Worm (Caenorhabditis elegans): Measurements from ENCODE around the gene F44D12.2.
"Not testable (repeated sequence)": the region's sequence is repeated elsewhere in the genome, so short reads cannot be mapped to it uniquely, and the experiment has no call there.

F44D12.2 gene

DNA sequence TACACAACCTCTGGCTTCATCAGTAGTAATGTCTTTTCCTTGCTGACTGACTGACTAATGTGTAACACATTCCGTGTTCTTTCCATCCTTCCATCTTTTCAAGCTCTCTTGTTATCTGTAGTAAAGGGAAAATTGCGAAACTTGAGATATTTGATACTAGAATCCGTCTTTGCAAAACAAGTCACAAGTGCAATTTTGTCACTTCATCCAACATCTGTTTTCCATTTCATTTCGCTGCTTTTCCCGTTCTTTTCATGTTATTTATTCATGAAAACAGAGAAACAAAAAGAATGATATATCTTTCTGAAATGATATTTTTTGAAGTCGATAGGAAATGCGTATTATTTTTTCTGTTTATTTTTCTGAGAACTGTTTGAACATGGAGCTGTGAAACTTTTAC lies 28.5 kb upstream of the F44D12.2 start:
- TF ChIP-seq lsy-2 (tag; optimal IDR thresholded peaks at IDR 0.05) (no peak), elt-3 (tag; optimal IDR thresholded peaks at IDR 0.05) (no peak), unc-62 (GFP tag; optimal IDR thresholded peaks at IDR 0.05) (no peak), sem-2 (GFP tag; optimal IDR thresholded peaks at IDR 0.05) (no peak)

DNA sequence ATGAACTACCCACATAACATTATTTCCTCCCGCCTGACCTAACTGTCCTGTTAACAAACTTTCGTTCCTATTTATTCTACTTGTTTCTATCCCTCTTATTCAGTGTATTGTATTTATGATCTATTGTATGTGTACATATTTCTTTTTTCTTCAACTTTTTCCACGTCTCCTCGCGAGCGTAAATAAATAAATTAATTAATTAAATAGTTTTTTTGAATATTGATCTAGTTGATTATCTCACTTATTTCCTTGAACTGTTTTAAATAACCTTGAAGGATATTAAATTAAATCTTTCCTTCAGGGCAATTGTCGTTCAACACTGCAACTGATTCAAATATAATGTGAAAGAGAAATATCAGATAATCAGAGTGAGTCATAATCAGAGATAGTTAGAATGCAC lies 25.3 kb upstream of the F44D12.2 start, which contains the start of gene frk-1:
frk-1 (plus strand) TSS at position 301 of the 400 bp plus-strand sequence.
- TF ChIP-seq unc-62 (GFP tag; optimal IDR thresholded peaks at IDR 0.05): no peak
- TF ChIP-seq ham-2 (GFP tag; optimal IDR thresholded peaks at IDR 0.05): no peak

DNA sequence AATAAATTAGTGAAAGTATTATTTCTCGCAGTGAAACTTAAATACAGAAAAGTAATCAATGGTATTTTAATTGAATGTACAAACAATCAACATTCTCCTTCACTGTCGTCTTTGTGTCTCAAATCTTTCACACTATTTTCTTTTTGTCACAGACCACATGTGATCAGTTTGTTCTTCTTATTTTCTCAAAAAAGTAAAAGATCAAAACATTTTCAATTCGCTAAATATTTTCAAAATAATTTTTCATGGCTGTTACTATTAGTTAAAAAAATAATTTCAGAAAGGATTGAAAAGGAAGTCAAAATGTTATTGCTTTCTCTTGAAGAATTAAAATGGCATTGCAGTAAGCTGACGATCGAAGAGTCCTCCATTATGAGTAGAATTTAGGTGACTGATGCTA lies 23.3 kb upstream of the F44D12.2 start, which contains the start of gene dhs-31:
dhs-31 (minus strand) TSS at position 101 of the 400 bp plus-strand sequence.
- no peak for TF ChIP-seq pha-4 (tag; optimal IDR thresholded peaks at IDR 0.05)
- TF ChIP-seq elt-3 (tag; optimal IDR thresholded peaks at IDR 0.05): no peak
- no peak for TF ChIP-seq unc-39 (tag; optimal IDR thresholded peaks at IDR 0.05)
- no peak for TF ChIP-seq blmp-1 (tag; optimal IDR thresholded peaks at IDR 0.05)
- no peak for TF ChIP-seq ztf-11 (tag; optimal IDR thresholded peaks at IDR 0.05)
- no peak for TF ChIP-seq nhr-76 (tag; optimal IDR thresholded peaks at IDR 0.05)
- no peak for TF ChIP-seq drap-1 (GFP tag; optimal IDR thresholded peaks at IDR 0.05)
- no peak for TF ChIP-seq mep-1 (tag; optimal IDR thresholded peaks at IDR 0.05)
- TF ChIP-seq unc-120 (tag; optimal IDR thresholded peaks at IDR 0.05; ENCODE audit: poor library complexity, severe bottlenecking): no peak
- TF ChIP-seq ces-1 (GFP tag; optimal IDR thresholded peaks at IDR 0.05): no peak
- no peak for TF ChIP-seq flh-1 (GFP tag; optimal IDR thresholded peaks at IDR 0.05)
- no peak for TF ChIP-seq nhr-237 (tag; optimal IDR thresholded peaks at IDR 0.05)
- TF ChIP-seq bed-3 (GFP tag; optimal IDR thresholded peaks at IDR 0.05): no peak
- TF ChIP-seq ceh-83 (GFP tag; optimal IDR thresholded peaks at IDR 0.05): no peak
- no peak for TF ChIP-seq unc-62 (GFP tag; optimal IDR thresholded peaks at IDR 0.05)
- no peak for TF ChIP-seq sem-2 (GFP tag; optimal IDR thresholded peaks at IDR 0.05)
- no peak for TF ChIP-seq cnd-1 (tag; optimal IDR thresholded peaks at IDR 0.05)
- no peak for TF ChIP-seq nhr-12 (tag; optimal IDR thresholded peaks at IDR 0.05)
- TF ChIP-seq lin-32 (GFP tag; optimal IDR thresholded peaks at IDR 0.05): no peak
- no peak for TF ChIP-seq mab-5 (tag; optimal IDR thresholded peaks at IDR 0.05)

DNA sequence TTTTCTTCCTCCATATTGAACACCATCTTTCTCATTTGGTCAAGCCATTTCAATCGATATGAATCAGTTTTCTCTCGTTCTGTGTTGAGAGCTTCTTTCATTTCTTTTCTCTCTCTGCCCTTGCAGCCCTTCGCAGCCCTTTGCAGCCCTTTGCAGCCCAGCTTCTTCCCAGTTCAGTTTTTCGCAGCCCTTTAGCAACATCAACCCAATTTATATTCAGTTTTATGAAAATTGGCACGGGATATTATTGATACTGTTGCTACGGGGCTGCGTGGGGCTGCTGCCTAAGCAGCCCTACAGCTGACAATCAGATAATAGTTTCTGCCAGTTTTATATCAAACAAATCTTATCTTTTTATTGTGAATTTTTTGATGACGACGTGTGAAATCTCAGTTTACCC lies 19.4 kb upstream of the F44D12.2 start, which contains the start of gene F44D12.10:
F44D12.10 (minus strand) TSS at position 101 of the 400 bp plus-strand sequence.
- TF ChIP-seq ces-1 (GFP tag; optimal IDR thresholded peaks at IDR 0.05): no peak

DNA sequence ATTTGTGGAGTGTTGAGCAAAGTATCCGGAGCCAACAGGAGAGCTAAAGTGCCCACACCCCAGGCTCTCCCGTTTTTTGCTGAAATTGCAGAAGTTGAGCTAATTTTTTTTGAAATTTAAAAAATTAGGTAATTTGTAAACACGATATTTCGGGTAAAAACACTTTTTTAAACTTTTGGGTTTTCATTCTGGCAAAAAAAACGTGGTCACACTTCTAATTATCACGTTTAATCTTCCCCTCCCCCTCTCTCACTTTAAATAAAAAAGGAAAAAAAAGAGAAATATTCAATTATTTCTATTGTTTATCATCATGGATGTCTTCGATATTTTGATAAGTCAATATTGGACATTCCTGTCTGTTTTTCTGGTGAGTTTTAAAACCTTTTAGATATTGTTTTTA lies 15.5 kb upstream of the F44D12.2 start, which contains the start of gene F44D12.6:
F44D12.6 (plus strand) TSS at position 301 of the 400 bp plus-strand sequence.
- TF ChIP-seq mls-2 (tag; optimal IDR thresholded peaks at IDR 0.05) (no peak), drap-1 (GFP tag; optimal IDR thresholded peaks at IDR 0.05) (no peak), flh-1 (GFP tag; optimal IDR thresholded peaks at IDR 0.05) (no peak)

DNA sequence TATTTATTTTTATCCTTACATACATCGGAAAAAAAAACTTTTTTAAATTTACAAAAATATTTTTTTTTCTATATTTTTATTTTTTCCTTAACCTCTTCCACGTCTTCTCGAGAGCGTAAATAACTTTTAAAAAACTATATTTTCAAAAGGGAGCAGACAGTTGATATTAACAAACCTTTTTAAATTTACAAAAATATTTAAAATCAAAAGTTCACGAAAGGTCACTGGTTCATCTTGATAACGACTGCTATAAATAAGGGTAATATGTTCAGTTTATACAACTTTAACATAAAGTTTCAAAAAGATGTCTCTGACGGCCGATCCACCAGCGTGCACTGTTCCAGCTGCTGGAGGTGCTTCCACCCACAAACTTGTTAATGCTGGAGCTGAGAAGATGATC lies 11.2 kb upstream of the F44D12.2 start, which contains the start of the genes F44D12.16 and msd-2:
F44D12.16 (plus strand) TSS at position 301 of the 400 bp plus-strand sequence.
msd-2 (plus strand) TSS at position 305 of the 400 bp plus-strand sequence.
- not testable (repeated sequence) for TF ChIP-seq blmp-1 (tag; optimal IDR thresholded peaks at IDR 0.05); elt-3 (tag; optimal IDR thresholded peaks at IDR 0.05); ceh-43 (GFP tag; optimal IDR thresholded peaks at IDR 0.05)

DNA sequence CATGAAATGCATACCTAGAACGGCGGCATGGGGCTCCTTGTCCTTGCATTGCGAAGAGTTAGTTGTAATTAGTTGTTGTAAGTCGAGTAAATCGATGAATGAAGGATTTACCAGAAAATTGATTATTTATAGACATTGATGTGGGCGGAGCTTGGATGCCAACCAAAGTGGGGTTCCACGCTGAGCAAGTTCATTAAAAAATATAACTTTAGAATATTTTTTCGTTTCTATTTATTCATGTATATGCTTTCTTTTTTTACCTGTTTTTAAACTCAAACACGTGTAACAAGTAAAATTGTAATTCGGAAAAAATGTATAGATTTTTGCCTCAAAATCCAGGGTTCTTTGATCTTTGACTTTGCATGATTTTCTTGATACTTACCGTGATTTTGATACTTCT lies 10.0 kb upstream of the F44D12.2 start, which contains the start of gene gipc-2:
gipc-2 (minus strand) TSS at position 101 of the 400 bp plus-strand sequence.
- no peak for TF ChIP-seq lin-32 (GFP tag; optimal IDR thresholded peaks at IDR 0.05)
- TF ChIP-seq ztf-11 (tag; optimal IDR thresholded peaks at IDR 0.05): no peak
- TF ChIP-seq nhr-12 (tag; optimal IDR thresholded peaks at IDR 0.05): no peak
- no peak for TF ChIP-seq lsy-2 (tag; optimal IDR thresholded peaks at IDR 0.05)
- TF ChIP-seq hlh-1 (tag; optimal IDR thresholded peaks at IDR 0.05): no peak
- no peak for TF ChIP-seq unc-120 (tag; optimal IDR thresholded peaks at IDR 0.05; ENCODE audit: poor library complexity, severe bottlenecking)
- TF ChIP-seq unc-39 (tag; optimal IDR thresholded peaks at IDR 0.05): no peak
- no peak for TF ChIP-seq mep-1 (tag; optimal IDR thresholded peaks at IDR 0.05)
- TF ChIP-seq M03D4.4 (tag; optimal IDR thresholded peaks at IDR 0.05): no peak
- no peak for TF ChIP-seq snpc-4 (tag; optimal IDR thresholded peaks at IDR 0.05)
- TF ChIP-seq nhr-2 (tag; optimal IDR thresholded peaks at IDR 0.05): no peak
- no peak for TF ChIP-seq lin-13 (tag; optimal IDR thresholded peaks at IDR 0.05)
- TF ChIP-seq flh-1 (GFP tag; optimal IDR thresholded peaks at IDR 0.05): no peak
- no peak for TF ChIP-seq blmp-1 (tag; optimal IDR thresholded peaks at IDR 0.05)
- no peak for TF ChIP-seq elt-1 (tag; optimal IDR thresholded peaks at IDR 0.05; ENCODE audit: borderline replicate concordance, insufficient read depth)
- TF ChIP-seq tbx-8 (GFP tag; optimal IDR thresholded peaks at IDR 0.05): no peak
- no peak for TF ChIP-seq sem-2 (GFP tag; optimal IDR thresholded peaks at IDR 0.05)
- no peak for TF ChIP-seq zip-8 (tag; optimal IDR thresholded peaks at IDR 0.05)
- TF ChIP-seq ham-2 (GFP tag; optimal IDR thresholded peaks at IDR 0.05): no peak
- TF ChIP-seq sptf-1 (tag; optimal IDR thresholded peaks at IDR 0.05): no peak
